Fruit fly (Drosophila melanogaster): Measurements from ENCODE around the gene CG13857.

DNA sequence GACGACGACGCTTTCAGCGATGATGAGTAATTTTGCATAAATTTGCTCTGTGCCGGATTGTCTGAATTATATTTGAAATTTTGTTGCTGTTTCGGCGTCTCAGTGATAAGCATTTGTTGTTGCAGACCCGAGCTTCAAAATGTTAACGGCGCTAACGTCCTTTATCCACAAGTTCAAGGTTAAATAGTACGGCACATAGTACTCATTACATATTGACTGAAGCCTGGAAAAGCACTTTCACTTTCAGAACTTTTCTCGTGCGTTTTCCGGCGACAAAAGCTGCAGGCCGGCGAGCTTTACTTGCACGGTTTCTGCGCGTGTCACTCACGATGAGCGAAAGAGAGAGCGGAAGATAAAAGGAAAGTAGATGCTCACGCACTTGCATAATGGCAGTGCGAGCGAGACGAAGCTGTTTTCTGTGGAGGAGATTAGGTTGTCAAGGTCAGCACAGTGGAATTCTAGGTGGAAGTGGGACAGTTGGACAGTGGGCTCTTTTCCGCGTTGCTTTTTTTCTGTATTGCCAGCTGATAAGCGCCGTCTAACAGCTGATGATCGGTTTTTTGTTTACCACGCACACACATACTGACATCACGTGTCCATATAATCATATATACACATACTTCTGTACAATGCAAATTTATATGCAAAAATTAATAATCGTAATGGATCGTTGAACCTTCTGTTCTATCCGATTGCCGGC, 25.7 kb downstream of the CG13857 start:
- TF ChIP-seq tgo (GFP tag; IDR thresholded peaks at IDR 0.05) (no peak), Awh (GFP tag; IDR thresholded peaks at IDR 0.05) (no peak), H15 (GFP tag; IDR thresholded peaks at IDR 0.05) (no peak), CG9876 (GFP tag; optimal IDR thresholded peaks at IDR 0.05) (no peak), CG14441 (GFP tag; IDR thresholded peaks at IDR 0.05) (no peak), exex (tag; optimal IDR thresholded peaks at IDR 0.05) (peak; percentile 39), CG3995 (GFP tag; optimal IDR thresholded peaks at IDR 0.05) (no peak), CG10267 (tag; optimal IDR thresholded peaks at IDR 0.05) (no peak), CG15601 (tag; optimal IDR thresholded peaks at IDR 0.05) (no peak)
